Worm (Caenorhabditis elegans) whole organism, L1 larva: ENCODE measurements around the gene oac-11.

Experiments used
- alr-1 ChIP-seq: fragments of 200-800 bp; sonication (Bioruptor generic); optimal IDR thresholded peaks from 2 replicates; lab custom pipeline; 2018; ENCODE audit warnings: borderline replicate concordance, mild to moderate bottlenecking, missing genetic modification characterization, missing compliant biosample characterization
- fkh-8 ChIP-seq: sonication (generic microtip); optimal IDR thresholded peaks from 2 replicates; lab custom pipeline; 2016; ENCODE audit warnings: mild to moderate bottlenecking, missing genetic modification characterization, missing compliant biosample characterization

DNA sequence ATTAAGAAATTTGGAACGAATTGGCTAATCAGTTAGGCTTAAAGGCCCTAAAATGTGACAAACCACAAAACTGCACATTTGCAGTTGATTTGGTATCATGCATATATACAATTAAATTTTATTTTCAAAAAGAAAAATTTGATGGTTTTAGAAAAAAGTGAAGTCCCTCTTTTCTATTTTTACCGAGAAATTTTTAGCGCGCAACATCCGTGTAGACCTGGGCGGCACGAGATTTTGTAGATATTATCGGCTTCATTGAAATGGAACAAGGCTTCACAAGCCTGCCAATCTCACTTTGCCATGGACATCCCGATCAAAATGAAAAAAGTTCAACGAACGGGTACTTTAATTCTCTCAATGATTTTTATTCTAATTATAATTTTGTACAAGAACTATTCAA, 14.7 kb downstream of the oac-11 start, which contains the start of gene C17A2.2:
- TF ChIP-seq fkh-8 (tag; lab: Kevin White, UChicago), result no peak
- no peak for TF ChIP-seq alr-1 (tag; lab: Kevin White, UChicago)
